Fruit fly (Drosophila melanogaster) whole organism, prepupa: ENCODE data around the gene CG42495.
A peak's percentile ranks its signal among the peaks of the same experiment; 100 is the strongest.

ENCODE experiments used
- CG10631 ChIP-seq: fragments of 200-800 bp; sonication (Bioruptor generic); optimal IDR thresholded peaks from 2 replicates; lab custom pipeline; 2016; ENCODE audit warnings: missing biosample characterization, missing genetic modification characterization
- CG11294 ChIP-seq: fragments of 200-800 bp; sonication (Bioruptor generic); IDR thresholded peaks from 2 replicates; pipeline ENCODE4 v1.3.6; 2022; ENCODE audit warnings: missing biosample characterization, missing genetic modification characterization
- CG11902 ChIP-seq: fragments of 200-800 bp; sonication (Bioruptor generic); optimal IDR thresholded peaks from 3 replicates; lab custom pipeline; 2016; ENCODE audit warnings: missing biosample characterization, missing genetic modification characterization
- CG3919 ChIP-seq: fragments of 200-800 bp; sonication (Bioruptor generic); optimal IDR thresholded peaks from 3 replicates; lab custom pipeline; 2016; ENCODE audit warnings: missing biosample characterization, missing genetic modification characterization
- CG6854 ChIP-seq: fragments of 200-800 bp; sonication (Bioruptor generic); optimal IDR thresholded peaks from 2 replicates; lab custom pipeline; 2017; ENCODE audit warnings: missing biosample characterization, mild to moderate bottlenecking, missing genetic modification characterization
- CG7368 ChIP-seq: fragments of 200-800 bp; sonication (Bioruptor generic); optimal IDR thresholded peaks from 3 replicates; lab custom pipeline; 2016; ENCODE audit warnings: missing biosample characterization, missing genetic modification characterization
- CG8319 ChIP-seq: fragments of 200-800 bp; sonication (Bioruptor generic); optimal IDR thresholded peaks from 3 replicates; lab custom pipeline; 2016; ENCODE audit warnings: missing biosample characterization, missing genetic modification characterization
- CG8632 ChIP-seq: fragments of 200-800 bp; sonication (Bioruptor generic); optimal IDR thresholded peaks from 3 replicates; lab custom pipeline; 2016; ENCODE audit warnings: missing biosample characterization, missing genetic modification characterization
- Eip78C ChIP-seq: fragments of 200-800 bp; sonication (Bioruptor generic); peaks from one replicate; lab custom pipeline; 2016; ENCODE audit warnings: missing biosample characterization, missing genetic modification characterization
- Gug ChIP-seq: fragments of 200-800 bp; sonication (Bioruptor generic); IDR thresholded peaks from 2 replicates; pipeline ENCODE4 v1.3.6; 2022; ENCODE audit warnings: missing biosample characterization, missing genetic modification characterization
- Sox14 ChIP-seq: fragments of 200-800 bp; sonication (Bioruptor generic); optimal IDR thresholded peaks from 3 replicates; lab custom pipeline; 2016; ENCODE audit warnings: missing biosample characterization, missing genetic modification characterization
- net ChIP-seq: fragments of 200-800 bp; sonication (Bioruptor generic); optimal IDR thresholded peaks from 3 replicates; lab custom pipeline; 2016; ENCODE audit warnings: missing biosample characterization, missing genetic modification characterization
- ss ChIP-seq, 2 experiments: fragments of 200-800 bp; sonication (Bioruptor generic); optimal IDR thresholded peaks; 2 replicates in 1 of 2; 3 replicates in 1 of 2; lab custom pipeline; 2017 to 2018; ENCODE audit warnings: mild to moderate bottlenecking in 2 of 2, missing biosample characterization in 2 of 2, missing genetic modification characterization in 2 of 2, moderate library complexity in 1 of 2

DNA sequence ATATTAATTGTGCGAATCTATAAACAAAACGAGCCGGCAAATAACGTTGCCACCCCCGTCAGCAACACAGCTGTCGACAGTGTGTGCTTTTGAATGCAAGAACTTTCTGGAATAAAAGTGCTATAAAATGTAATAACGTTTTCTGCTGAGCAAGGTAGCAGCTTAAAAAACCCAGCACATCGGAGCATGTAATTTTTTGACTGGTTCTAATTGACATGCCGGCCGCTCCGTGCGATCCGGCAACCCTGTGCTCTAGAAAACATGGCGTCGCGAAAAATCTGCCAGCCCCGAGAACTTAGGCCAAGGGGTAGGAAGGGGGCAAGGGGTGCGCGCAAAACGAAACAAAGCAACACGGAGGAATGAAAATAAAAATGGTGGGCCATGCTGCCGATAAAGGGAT is 5.0 kb downstream of the CG42495 start:
- no peak for TF ChIP-seq Gug (GFP tag; lab: Robert Waterston, UW)
- no peak for TF ChIP-seq CG10631 (GFP tag; lab: Kevin White, UChicago)
- TF ChIP-seq CG7368 (GFP tag; lab: Kevin White, UChicago), result no peak
- TF ChIP-seq CG3919 (GFP tag; lab: Kevin White, UChicago), result peak; percentile 48
- TF ChIP-seq CG11902, result no peak
- no peak for TF ChIP-seq ss (GFP tag; optimal IDR thresholded peaks at IDR 0.05; lab: Kevin White, UChicago)
- peak; percentile 63 for TF ChIP-seq Eip78C (GFP tag; lab: Kevin White, UChicago)
- peak; percentile 24 for TF ChIP-seq CG8632 (GFP tag; lab: Kevin White, UChicago)
- no peak for TF ChIP-seq net (GFP tag; lab: Kevin White, UChicago)
- peak; percentile 92 for TF ChIP-seq Sox14 (GFP tag; lab: Kevin White, UChicago)
- TF ChIP-seq CG11294 (GFP tag; lab: Robert Waterston, UW), result no peak
- TF ChIP-seq CG8319, result no peak
- no peak for TF ChIP-seq CG6854 (GFP tag; lab: Kevin White, UChicago)
